Worm (Caenorhabditis elegans) whole organism, L4/young adult: Measurements from ENCODE around the gene ZK84.4.

Experiments used
- W03F9.2 ChIP-seq: fragments of 150-350 bp; optimal IDR thresholded peaks from 2 replicates; lab custom pipeline; 2014; ENCODE audit warnings: missing biosample characterization, missing genetic modification characterization
- him-1 ChIP-seq: sonication (generic microtip); optimal IDR thresholded peaks from 2 replicates; lab custom pipeline; 2016; ENCODE audit warnings: missing genotype, missing genetic modification reagents, missing genetic modification characterization, missing compliant biosample characterization

DNA sequence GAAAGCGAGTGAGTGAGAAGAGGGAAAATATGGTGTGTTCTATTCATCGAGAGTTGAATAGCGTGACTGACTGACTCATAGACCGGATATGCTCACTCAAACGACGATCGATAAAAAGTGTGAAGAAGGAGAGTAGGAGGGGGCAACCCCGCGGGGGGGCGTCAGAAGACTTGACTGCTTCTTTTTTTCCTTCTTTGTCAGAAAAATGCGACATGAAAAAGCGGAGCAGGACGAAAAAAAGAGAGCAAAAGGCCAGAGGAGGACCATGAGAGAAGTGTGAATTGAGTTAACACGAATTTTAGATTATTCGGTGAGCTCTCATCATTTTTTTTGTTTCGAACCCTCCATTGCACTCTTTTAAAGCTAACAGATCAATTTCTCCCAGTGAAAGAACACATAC, 46.4 kb downstream of the ZK84.4 start:
- TF ChIP-seq W03F9.2 (tag; lab: Kevin White, UChicago) (no peak), him-1 (tag; lab: Kevin White, UChicago) (no peak)
